Fruit fly (Drosophila melanogaster) S2 (cell line): Measurements from ENCODE around the gene Btnd.

Source experiments
- CG8478 ChIP-seq: fragments of >200 bp; optimal IDR thresholded peaks from 2 replicates; lab custom pipeline; 2018
- CTCF ChIP-seq, 2 experiments: fragments of >200 bp; optimal IDR thresholded peaks; 2 replicates each; lab custom pipeline; 2018

- TF ChIP-seq CG8478 (lab: Kevin White, UChicago): no peak
- no peak for TF ChIP-seq CTCF (optimal IDR thresholded peaks at IDR 0.05; lab: Kevin White, UChicago)
Measured at dm6 chrX:6267745-6268582, 48.8 kb upstream of the Btnd start, which contains the start of gene Spt6.
